Worm (Caenorhabditis elegans) whole organism, L2 larva: ENCODE data around the gene hrg-1.

Experiments
- C34F6.9 ChIP-seq: fragments of 150-350 bp; optimal IDR thresholded peaks from 2 replicates; lab custom pipeline; 2014; ENCODE audit warnings: missing biosample characterization, missing genetic modification characterization
- aly-2 ChIP-seq: fragments of 150-350 bp; optimal IDR thresholded peaks from 2 replicates; lab custom pipeline; 2014; ENCODE audit warnings: missing biosample characterization, missing genetic modification characterization
- ama-1 ChIP-seq: fragments of 150-350 bp; optimal IDR thresholded peaks from 2 replicates; lab custom pipeline; 2018; ENCODE audit warnings: inconsistent platforms
- egl-27 ChIP-seq: sonication (generic microtip); optimal IDR thresholded peaks from 3 replicates; lab custom pipeline; 2017; ENCODE audit warnings: missing biosample characterization, missing genetic modification reagents, missing genetic modification characterization
- fos-1 ChIP-seq: fragments of 150-350 bp; optimal IDR thresholded peaks from 2 replicates; lab custom pipeline; 2014; ENCODE audit warnings: missing biosample characterization, missing genetic modification characterization
- lin-13 ChIP-seq: fragments of 150-350 bp; optimal IDR thresholded peaks from 2 replicates; lab custom pipeline; 2014; ENCODE audit warnings: missing biosample characterization, missing genetic modification reagents, missing genetic modification characterization
- nhr-237 ChIP-seq: fragments of 150-350 bp; optimal IDR thresholded peaks from 2 replicates; lab custom pipeline; 2014; ENCODE audit warnings: missing biosample characterization, missing genetic modification characterization
- unc-62 ChIP-seq: fragments of 150-350 bp; optimal IDR thresholded peaks from 2 replicates; lab custom pipeline; 2014; ENCODE audit warnings: missing biosample characterization, missing genetic modification reagents, missing genetic modification characterization
- ztf-11 ChIP-seq: sonication (generic microtip); optimal IDR thresholded peaks from 2 replicates; lab custom pipeline; 2017; ENCODE audit warnings: missing biosample characterization, missing genetic modification characterization

ce11 chrX:4011919-4012318 lies 4.1 kb downstream of the hrg-1 start, which contains the start of gene mop-25.1:
- TF ChIP-seq unc-62 (GFP tag; lab: Kevin White, UChicago) (no peak), ztf-11 (tag; lab: Kevin White, UChicago) (no peak), fos-1 (tag; lab: Kevin White, UChicago) (no peak), egl-27 (tag; lab: Kevin White, UChicago) (no peak), aly-2 (tag; lab: Kevin White, UChicago) (no peak), ama-1 (lab: Kevin White, UChicago) (no peak), nhr-237 (tag; lab: Kevin White, UChicago) (no peak), lin-13 (GFP tag; lab: Kevin White, UChicago) (no peak), C34F6.9 (no peak)
